Fruit fly (Drosophila melanogaster): ENCODE results near the gene btsz.

dm6 chr3R:14766439-14767025 is 108.8 kb downstream of the btsz start:
- TF ChIP-seq CG6792 (GFP tag; optimal IDR thresholded peaks at IDR 0.05) (no peak), net (GFP tag; optimal IDR thresholded peaks at IDR 0.05) (no peak), lz (GFP tag; optimal IDR thresholded peaks at IDR 0.05) (no peak), Met (GFP tag; optimal IDR thresholded peaks at IDR 0.05) (no peak)

Data from whole organism, prepupa.